Worm (Caenorhabditis elegans) whole organism, L4 larva: ENCODE results near the gene ZK856.16.
A peak's percentile ranks its signal among the peaks of the same experiment; 100 is the strongest.

Experiments used
- F26F4.8 ChIP-seq: fragments of 200-800 bp; sonication (Bioruptor generic); conservative IDR thresholded peaks from 2 replicates; pipeline ENCODE4 v1.3.6; 2022; ENCODE audit warnings: missing genetic modification characterization, missing compliant biosample characterization
- T20F7.1 ChIP-seq: fragments of 200-800 bp; sonication (Bioruptor generic); optimal IDR thresholded peaks from 2 replicates; lab custom pipeline; 2018; ENCODE audit warnings: mild to moderate bottlenecking, missing genetic modification characterization, missing compliant biosample characterization
- T26A8.4 ChIP-seq: fragments of 200-800 bp; sonication (Bioruptor generic); IDR thresholded peaks from 2 replicates; pipeline ENCODE4 v1.3.6; 2022; ENCODE audit warnings: missing genetic modification characterization, missing compliant biosample characterization
- Y105C5A.15 ChIP-seq: fragments of 200-800 bp; sonication (Bioruptor generic); IDR thresholded peaks from 2 replicates; pipeline ENCODE4 v1.3.6; 2022; ENCODE audit warnings: missing genetic modification characterization, missing compliant biosample characterization
- Y75B8A.6 ChIP-seq: fragments of 200-800 bp; sonication (Bioruptor generic); IDR thresholded peaks from 2 replicates; pipeline ENCODE4 v1.3.6; 2022; ENCODE audit warnings: missing genetic modification reagents, missing genetic modification characterization, missing compliant biosample characterization
- aha-1 ChIP-seq: fragments of 150-350 bp; peaks from one replicate; lab custom pipeline; 2014; ENCODE audit warnings: missing biosample characterization, missing genetic modification characterization
- aly-2 ChIP-seq: sonication (generic microtip); optimal IDR thresholded peaks from 2 replicates; lab custom pipeline; 2018; ENCODE audit warnings: missing biosample characterization, missing genetic modification characterization
- arid-1 ChIP-seq: fragments of 200-800 bp; sonication (Bioruptor generic); conservative IDR thresholded peaks from 2 replicates; pipeline ENCODE4 v1.3.6; 2022; ENCODE audit warnings: missing genetic modification reagents, missing genetic modification characterization, missing compliant biosample characterization
- ceh-44 ChIP-seq: fragments of 200-800 bp; sonication (Bioruptor generic); IDR thresholded peaks from 2 replicates; pipeline ENCODE4 v1.3.6; 2022; ENCODE audit warnings: missing genetic modification reagents, missing genetic modification characterization, missing compliant biosample characterization
- ceh-62 ChIP-seq: sonication (generic microtip); optimal IDR thresholded peaks from 2 replicates; lab custom pipeline; 2017; ENCODE audit warnings: missing biosample characterization, missing genetic modification characterization
- ceh-82 ChIP-seq: sonication (generic microtip); optimal IDR thresholded peaks from 2 replicates; lab custom pipeline; 2017; ENCODE audit warnings: missing biosample characterization, missing genetic modification characterization
- ces-1 ChIP-seq: fragments of 150-350 bp; sonication (generic microtip); optimal IDR thresholded peaks from 4 replicates; lab custom pipeline; 2014; ENCODE audit warnings: missing biosample characterization, missing genetic modification reagents, missing genetic modification characterization
- cey-2 ChIP-seq: sonication (generic microtip); optimal IDR thresholded peaks from 3 replicates; lab custom pipeline; 2017; ENCODE audit warnings: missing genetic modification characterization, mild to moderate bottlenecking, missing compliant biosample characterization, antibody characterized with exemption, borderline replicate concordance; ENCODE audit not compliant: insufficient read depth
- daf-12 ChIP-seq: fragments of 150-350 bp; optimal IDR thresholded peaks from 2 replicates; lab custom pipeline; 2014; ENCODE audit warnings: missing biosample characterization, missing genetic modification reagents, missing genetic modification characterization
- daf-16 ChIP-seq, 3 experiments: sonication (generic microtip); optimal IDR thresholded peaks; 2 replicates each; lab custom pipeline; 2016 to 2017; ENCODE audit warnings: missing genetic modification characterization in 3 of 3, missing genetic modification reagents in 3 of 3, mild to moderate bottlenecking in 2 of 3, missing compliant biosample characterization in 2 of 3, missing biosample characterization in 1 of 3, moderate library complexity in 1 of 3
- daf-19 ChIP-seq: fragments of 200-800 bp; sonication (Bioruptor generic); conservative IDR thresholded peaks from 2 replicates; pipeline ENCODE4 v1.3.6; 2022; ENCODE audit warnings: missing genetic modification characterization, missing compliant biosample characterization
- daf-8 ChIP-seq: fragments of 200-800 bp; sonication (Bioruptor generic); IDR thresholded peaks from 2 replicates; pipeline ENCODE4 v1.3.6; 2022; ENCODE audit warnings: missing genetic modification characterization, missing compliant biosample characterization
- dmd-6 ChIP-seq: fragments of 200-800 bp; sonication (Bioruptor generic); IDR thresholded peaks from 2 replicates; pipeline ENCODE4 v1.3.6; 2022; ENCODE audit warnings: missing genetic modification reagents, missing genetic modification characterization, missing compliant biosample characterization
- egl-43 ChIP-seq: fragments of 200-800 bp; sonication (Bioruptor generic); IDR thresholded peaks from 2 replicates; pipeline ENCODE4 v1.3.6; 2022; ENCODE audit warnings: missing genetic modification reagents, missing genetic modification characterization, missing compliant biosample characterization
- hlh-11 ChIP-seq: fragments of 200-800 bp; sonication (Bioruptor generic); optimal IDR thresholded peaks from 2 replicates; lab custom pipeline; 2018; ENCODE audit warnings: mild to moderate bottlenecking, missing genetic modification characterization, missing compliant biosample characterization
- hmg-1.1 ChIP-seq: fragments of 200-800 bp; sonication (Bioruptor generic); IDR thresholded peaks from 2 replicates; pipeline ENCODE4 v1.3.6; 2022; ENCODE audit warnings: missing genetic modification reagents, missing genetic modification characterization, missing compliant biosample characterization
- jun-1 ChIP-seq: fragments of 150-350 bp; optimal IDR thresholded peaks from 2 replicates; lab custom pipeline; 2014; ENCODE audit warnings: missing biosample characterization, missing genetic modification reagents, missing genetic modification characterization
- lim-7 ChIP-seq: fragments of 200-800 bp; sonication (Bioruptor generic); IDR thresholded peaks from 2 replicates; pipeline ENCODE4 v1.3.6; 2022; ENCODE audit warnings: missing genetic modification characterization, missing compliant biosample characterization
- lin-1 ChIP-seq: fragments of 200-800 bp; sonication (Bioruptor generic); IDR thresholded peaks from 2 replicates; pipeline ENCODE4 v1.3.6; 2022; ENCODE audit warnings: missing genetic modification reagents, missing genetic modification characterization, missing compliant biosample characterization
- lin-13 ChIP-seq: fragments of 150-350 bp; optimal IDR thresholded peaks from 2 replicates; lab custom pipeline; 2014; ENCODE audit warnings: missing biosample characterization, missing genetic modification reagents, missing genetic modification characterization
- lin-29 ChIP-seq: fragments of 200-800 bp; sonication (Bioruptor generic); IDR thresholded peaks from 2 replicates; pipeline ENCODE4 v1.3.6; 2022; ENCODE audit warnings: missing genetic modification reagents, missing genetic modification characterization, missing compliant biosample characterization
- lin-38 ChIP-seq: fragments of 200-800 bp; sonication (Bioruptor generic); IDR thresholded peaks from 2 replicates; pipeline ENCODE4 v1.3.6; 2022; ENCODE audit warnings: missing genetic modification reagents, missing genetic modification characterization, missing compliant biosample characterization
- lin-39 ChIP-seq: fragments of 150-350 bp; optimal IDR thresholded peaks from 2 replicates; lab custom pipeline; 2014; ENCODE audit warnings: missing biosample characterization, missing genetic modification reagents, missing genetic modification characterization
- lsy-2 ChIP-seq, 2 experiments: fragments of 150-350 bp in 1 of 2; sonication (generic microtip) in 1 of 2; optimal IDR thresholded peaks; 2 replicates each; lab custom pipeline; 2014 to 2017; ENCODE audit warnings: missing biosample characterization in 2 of 2, missing genetic modification characterization in 2 of 2
- madf-5 ChIP-seq, 2 experiments: fragments of 200-800 bp; sonication (Bioruptor generic); IDR thresholded peaks; 2 replicates each; pipeline ENCODE4 v1.3.6; 2022; ENCODE audit warnings: missing compliant biosample characterization in 2 of 2, missing genetic modification characterization in 2 of 2
- mdl-1 ChIP-seq, 2 experiments: fragments of 150-350 bp in 1 of 2; sonication (generic microtip) in 1 of 2; optimal IDR thresholded peaks; 2 replicates each; lab custom pipeline; 2014 to 2017; ENCODE audit warnings: missing biosample characterization in 2 of 2, missing genetic modification characterization in 2 of 2
- mxl-2 ChIP-seq: fragments of 200-800 bp; sonication (Bioruptor generic); conservative IDR thresholded peaks from 2 replicates; pipeline ENCODE4 v1.3.6; 2022; ENCODE audit warnings: missing genetic modification reagents, missing genetic modification characterization, missing compliant biosample characterization
- nhr-102 ChIP-seq: sonication (generic microtip); optimal IDR thresholded peaks from 2 replicates; lab custom pipeline; 2016; ENCODE audit warnings: mild to moderate bottlenecking, missing genetic modification characterization, moderate library complexity, missing compliant biosample characterization
- nhr-237 ChIP-seq: sonication (generic microtip); optimal IDR thresholded peaks from 2 replicates; lab custom pipeline; 2017; ENCODE audit warnings: missing biosample characterization, missing genetic modification characterization
- nhr-28 ChIP-seq: fragments of 150-350 bp; optimal IDR thresholded peaks from 2 replicates; lab custom pipeline; 2014; ENCODE audit warnings: missing biosample characterization, missing genetic modification characterization
- nhr-41 ChIP-seq: fragments of 200-800 bp; sonication (Bioruptor generic); IDR thresholded peaks from 2 replicates; pipeline ENCODE4 v1.3.6; 2022; ENCODE audit warnings: missing genetic modification reagents, missing genetic modification characterization, missing compliant biosample characterization
- nhr-42 ChIP-seq: fragments of 200-800 bp; sonication (Bioruptor generic); IDR thresholded peaks from 2 replicates; pipeline ENCODE4 v1.3.6; 2022; ENCODE audit warnings: missing genetic modification characterization, missing compliant biosample characterization
- nhr-48 ChIP-seq: sonication (generic microtip); optimal IDR thresholded peaks from 2 replicates; lab custom pipeline; 2016; ENCODE audit warnings: mild to moderate bottlenecking, missing genetic modification characterization, missing compliant biosample characterization
- nhr-77 ChIP-seq: fragments of 150-350 bp; optimal IDR thresholded peaks from 2 replicates; lab custom pipeline; 2014; ENCODE audit warnings: missing biosample characterization, missing genetic modification characterization
- pha-4 ChIP-seq, 2 experiments: fragments of 150-350 bp in 1 of 2; fragments of 200-800 bp in 1 of 2; sonication (Bioruptor generic) in 1 of 2; IDR thresholded peaks in 1 of 2; optimal IDR thresholded peaks in 1 of 2; 2 replicates each; pipeline versions ENCODE4 v1.3.6 to Lab custom; 2014 to 2022; ENCODE audit warnings: missing genetic modification characterization in 2 of 2, missing genetic modification reagents in 2 of 2, missing biosample characterization in 1 of 2, missing compliant biosample characterization in 1 of 2
- sdz-12 ChIP-seq: fragments of 200-800 bp; sonication (Bioruptor generic); optimal IDR thresholded peaks from 2 replicates; lab custom pipeline; 2018; ENCODE audit warnings: mild to moderate bottlenecking, missing genetic modification characterization, missing compliant biosample characterization
- unc-39 ChIP-seq: sonication (generic microtip); optimal IDR thresholded peaks from 2 replicates; lab custom pipeline; 2017; ENCODE audit warnings: missing biosample characterization, missing genetic modification characterization
- unc-62 ChIP-seq, 3 experiments: fragments of 150-350 bp in 1 of 3; sonication (generic microtip); optimal IDR thresholded peaks in 2 of 3; peaks in 1 of 3; 1 replicate in 1 of 3; 2 replicates in 2 of 3; lab custom pipeline; 2014 to 2017; ENCODE audit warnings: missing biosample characterization in 3 of 3, missing genetic modification characterization in 3 of 3, missing genetic modification reagents in 3 of 3, missing genotype in 1 of 3
- zfp-3 ChIP-seq: fragments of 200-800 bp; sonication (Bioruptor generic); conservative IDR thresholded peaks from 2 replicates; pipeline ENCODE4 v1.3.6; 2022; ENCODE audit warnings: missing genetic modification reagents, missing genetic modification characterization, missing compliant biosample characterization
- zip-11 ChIP-seq: fragments of 200-800 bp; sonication (Bioruptor generic); IDR thresholded peaks from 2 replicates; pipeline ENCODE4 v1.3.6; 2022; ENCODE audit warnings: missing genetic modification characterization, missing compliant biosample characterization
- ztf-7 ChIP-seq: fragments of 150-350 bp; optimal IDR thresholded peaks from 2 replicates; lab custom pipeline; 2014; ENCODE audit warnings: missing biosample characterization, missing genetic modification characterization

Gene ZK856.16

ce11 chrV:10245615-10246014 lies 40.2 kb upstream of the ZK856.16 start (continued):
- TF ChIP-seq lin-1 (GFP tag; lab: Robert Waterston, UW) (no peak), nhr-28 (tag; lab: Kevin White, UChicago) (peak; percentile 69), mxl-2 (no peak), F26F4.8 (GFP tag; lab: Robert Waterston, UW) (no peak), cey-2 (tag; lab: Kevin White, UChicago) (no peak), nhr-102 (tag; lab: Kevin White, UChicago) (no peak), unc-39 (tag; lab: Kevin White, UChicago) (no peak), madf-5 (GFP tag; IDR thresholded peaks at IDR 0.05; lab: Robert Waterston, UW) (no peak), hmg-1.1 (GFP tag; lab: Robert Waterston, UW) (no peak), pha-4 (GFP tag; IDR thresholded peaks at IDR 0.05; lab: Robert Waterston, UW) (no peak), pha-4 (tag; optimal IDR thresholded peaks at IDR 0.05; lab: Kevin White, UChicago) (no peak), T26A8.4 (GFP tag; lab: Robert Waterston, UW) (no peak), lin-39 (no peak), lin-29 (GFP tag; lab: Robert Waterston, UW) (no peak)

- no peak for TF ChIP-seq daf-12 (tag; lab: Kevin White, UChicago)
- no peak for TF ChIP-seq lin-1 (GFP tag; lab: Robert Waterston, UW)
- TF ChIP-seq aha-1 (tag; lab: Kevin White, UChicago): no peak
- no peak for TF ChIP-seq T20F7.1 (GFP tag; lab: Kevin White, UChicago)
- TF ChIP-seq egl-43: no peak
- no peak for TF ChIP-seq daf-19 (GFP tag; lab: Robert Waterston, UW)
- peak; percentile 34 for TF ChIP-seq hlh-11
- no peak for TF ChIP-seq cey-2 (tag; lab: Kevin White, UChicago)
- no peak for TF ChIP-seq nhr-48
- no peak for TF ChIP-seq lin-38 (GFP tag; lab: Robert Waterston, UW)
- no peak for TF ChIP-seq sdz-12 (GFP tag; lab: Kevin White, UChicago)
- TF ChIP-seq jun-1: no peak
- no peak for TF ChIP-seq zip-11
- TF ChIP-seq Y105C5A.15 (GFP tag; lab: Robert Waterston, UW): no peak
- no peak for TF ChIP-seq nhr-77 (tag; lab: Kevin White, UChicago)
- no peak for TF ChIP-seq aly-2 (tag; lab: Kevin White, UChicago)
- TF ChIP-seq daf-16 (GFP tag; optimal IDR thresholded peaks at IDR 0.05; lab: Kevin White, UChicago): no peak
- TF ChIP-seq daf-16 (tag; optimal IDR thresholded peaks at IDR 0.05; lab: Kevin White, UChicago): peak; percentile 73
- TF ChIP-seq ceh-44 (GFP tag; lab: Robert Waterston, UW): no peak
- TF ChIP-seq lsy-2 (tag; optimal IDR thresholded peaks at IDR 0.05; lab: Kevin White, UChicago): no peak
- TF ChIP-seq nhr-237 (tag; lab: Kevin White, UChicago): no peak
- no peak for TF ChIP-seq arid-1 (GFP tag; lab: Robert Waterston, UW)
- no peak for TF ChIP-seq lim-7 (GFP tag; lab: Robert Waterston, UW)
- TF ChIP-seq daf-8: no peak
- no peak for TF ChIP-seq lin-39
- no peak for TF ChIP-seq nhr-102 (tag; lab: Kevin White, UChicago)
- no peak for TF ChIP-seq Y75B8A.6 (GFP tag; lab: Robert Waterston, UW)
- TF ChIP-seq mxl-2: no peak
- peak in 1 of 2 experiments; percentile 5 for TF ChIP-seq mdl-1 (tag; optimal IDR thresholded peaks at IDR 0.05; lab: Kevin White, UChicago)
- TF ChIP-seq unc-62 (GFP tag; optimal IDR thresholded peaks at IDR 0.05 in 1 of 2; lab: Kevin White, UChicago): no peak
- no peak for TF ChIP-seq unc-62 (tag; optimal IDR thresholded peaks at IDR 0.05; lab: Kevin White, UChicago)
- no peak for TF ChIP-seq zfp-3
- TF ChIP-seq nhr-41: no peak
- TF ChIP-seq ceh-62 (tag; lab: Kevin White, UChicago): no peak
- no peak for TF ChIP-seq ztf-7 (tag; lab: Kevin White, UChicago)
- no peak for TF ChIP-seq ceh-82
- TF ChIP-seq dmd-6 (GFP tag; lab: Robert Waterston, UW): peak; percentile 18; the same call in 1 of the 2 replicates
- TF ChIP-seq lin-13 (GFP tag; lab: Kevin White, UChicago): no peak
- no peak for TF ChIP-seq nhr-42 (GFP tag; lab: Robert Waterston, UW)
- TF ChIP-seq ces-1 (GFP tag; lab: Kevin White, UChicago): no peak
These were observed 38.8 kb upstream of the ZK856.16 start for ce11 chrV:10244018-10244720.
